Fruit fly (Drosophila melanogaster) whole organism, embryonic: ENCODE measurements around the gene CG32246.

ENCODE experiments used
- ATbp ChIP-seq: fragments of 200-800 bp; sonication (Bioruptor generic); optimal IDR thresholded peaks from 2 replicates; lab custom pipeline; 2017; ENCODE audit warnings: missing biosample characterization, mild to moderate bottlenecking, missing genetic modification characterization, missing genetic modification reagents
- Blimp-1 ChIP-seq: fragments of 200-800 bp; sonication (Bioruptor generic); optimal IDR thresholded peaks from 3 replicates; lab custom pipeline; 2018; ENCODE audit warnings: missing biosample characterization, missing genetic modification characterization, mild to moderate bottlenecking, moderate library complexity, missing genetic modification reagents
- CG10431 ChIP-seq: fragments of 200-800 bp; sonication (Bioruptor generic); optimal IDR thresholded peaks from 3 replicates; lab custom pipeline; 2018; ENCODE audit warnings: missing biosample characterization, mild to moderate bottlenecking, missing genetic modification characterization
- CG10654 ChIP-seq: fragments of 200-800 bp; sonication (Bioruptor generic); optimal IDR thresholded peaks from 2 replicates; lab custom pipeline; 2016; ENCODE audit warnings: missing biosample characterization, missing genetic modification characterization
- CG11504 ChIP-seq: fragments of 200-800 bp; sonication (Bioruptor generic); optimal IDR thresholded peaks from 3 replicates; lab custom pipeline; 2019; ENCODE audit warnings: missing biosample characterization, mild to moderate bottlenecking, missing genetic modification characterization, moderate library complexity
- CG12236 ChIP-seq: fragments of 200-800 bp; sonication (Bioruptor generic); optimal IDR thresholded peaks from 2 replicates; lab custom pipeline; 2016; ENCODE audit warnings: missing biosample characterization, missing genetic modification characterization
- CG1233 ChIP-seq: fragments of 200-800 bp; sonication (Bioruptor generic); optimal IDR thresholded peaks from 4 replicates; lab custom pipeline; 2018; ENCODE audit warnings: missing biosample characterization, mild to moderate bottlenecking, missing genetic modification characterization
- CG14441 ChIP-seq: fragments of 200-800 bp; sonication (Bioruptor generic); IDR thresholded peaks from 2 replicates; pipeline ENCODE4 v1.3.6; 2022; ENCODE audit warnings: missing biosample characterization, missing genetic modification characterization
- CG15479 ChIP-seq: fragments of 200-800 bp; sonication (Bioruptor generic); optimal IDR thresholded peaks from 3 replicates; lab custom pipeline; 2019; ENCODE audit warnings: missing biosample characterization, mild to moderate bottlenecking, missing genetic modification characterization, moderate library complexity
- CG15601 ChIP-seq: fragments of 200-800 bp; sonication (Bioruptor generic); optimal IDR thresholded peaks from 3 replicates; lab custom pipeline; 2019; ENCODE audit warnings: missing biosample characterization, mild to moderate bottlenecking, missing genetic modification characterization, moderate library complexity
- CG17359 ChIP-seq: fragments of 200-800 bp; sonication (Bioruptor generic); optimal IDR thresholded peaks from 3 replicates; lab custom pipeline; 2018; ENCODE audit warnings: missing biosample characterization, mild to moderate bottlenecking, missing genetic modification characterization, moderate library complexity
- CG17385 ChIP-seq: fragments of 200-800 bp; sonication (Bioruptor generic); optimal IDR thresholded peaks from 3 replicates; lab custom pipeline; 2018; ENCODE audit warnings: missing biosample characterization, mild to moderate bottlenecking, missing genetic modification characterization
- CG18599 ChIP-seq: fragments of 200-800 bp; sonication (Bioruptor generic); optimal IDR thresholded peaks from 3 replicates; lab custom pipeline; 2017; ENCODE audit warnings: missing biosample characterization, missing genetic modification characterization, mild to moderate bottlenecking, moderate library complexity, missing genetic modification reagents
- CG2678 ChIP-seq: fragments of 200-800 bp; sonication (Bioruptor generic); optimal IDR thresholded peaks from 3 replicates; lab custom pipeline; 2019; ENCODE audit warnings: missing biosample characterization, mild to moderate bottlenecking, missing genetic modification characterization, moderate library complexity
- CG2875 ChIP-seq: fragments of 200-800 bp; sonication (Bioruptor generic); optimal IDR thresholded peaks from 2 replicates; lab custom pipeline; 2017; ENCODE audit warnings: missing biosample characterization, mild to moderate bottlenecking, missing genetic modification characterization, missing genetic modification reagents
- CG31388 ChIP-seq: fragments of 200-800 bp; sonication (Bioruptor generic); optimal IDR thresholded peaks from 2 replicates; lab custom pipeline; 2016; ENCODE audit warnings: missing biosample characterization, missing genetic modification characterization
- CG33557 ChIP-seq: fragments of 200-800 bp; sonication (Bioruptor generic); optimal IDR thresholded peaks from 2 replicates; lab custom pipeline; 2019; ENCODE audit warnings: missing biosample characterization, mild to moderate bottlenecking, missing genetic modification characterization, moderate library complexity
- CG5245 ChIP-seq: fragments of 200-800 bp; sonication (Bioruptor generic); optimal IDR thresholded peaks from 3 replicates; lab custom pipeline; 2016; ENCODE audit warnings: missing biosample characterization, missing genetic modification characterization
- CG7271 ChIP-seq: fragments of 200-800 bp; sonication (Bioruptor generic); optimal IDR thresholded peaks from 2 replicates; lab custom pipeline; 2018; ENCODE audit warnings: missing biosample characterization, mild to moderate bottlenecking, missing genetic modification characterization, moderate library complexity
- CoRest ChIP-seq: fragments of 200-800 bp; sonication (Bioruptor generic); optimal IDR thresholded peaks from 3 replicates; lab custom pipeline; 2018; ENCODE audit warnings: missing biosample characterization, mild to moderate bottlenecking, missing genetic modification characterization, moderate library complexity
- Deaf1 ChIP-seq: fragments of 200-800 bp; optimal IDR thresholded peaks from 3 replicates; lab custom pipeline; 2019; ENCODE audit warnings: missing biosample characterization, mild to moderate bottlenecking, missing genetic modification characterization, moderate library complexity
- Dfd ChIP-seq, 2 experiments: fragments of >200 bp; optimal IDR thresholded peaks; 2 replicates each; lab custom pipeline; 2017; ENCODE audit warnings: missing biosample characterization in 2 of 2, missing genetic modification characterization in 2 of 2
- Dip2 ChIP-seq: fragments of 200-800 bp; sonication (Bioruptor generic); IDR thresholded peaks from 2 replicates; pipeline ENCODE4 v1.3.6; 2022; ENCODE audit warnings: missing biosample characterization, missing genetic modification characterization
- Doc3 ChIP-seq: fragments of 200-800 bp; sonication (Bioruptor generic); IDR thresholded peaks from 3 replicates; pipeline ENCODE4 v1.3.6; 2022; ENCODE audit warnings: missing biosample characterization, missing genetic modification characterization; ENCODE audit not compliant: partially characterized antibody
- HHEX ChIP-seq: fragments of 200-800 bp; sonication (Bioruptor generic); optimal IDR thresholded peaks from 3 replicates; lab custom pipeline; 2017; ENCODE audit warnings: missing biosample characterization, mild to moderate bottlenecking, missing genetic modification characterization, missing genetic modification reagents
- Kr ChIP-seq: fragments of 200-800 bp; sonication (Bioruptor generic); optimal IDR thresholded peaks from 2 replicates; lab custom pipeline; 2017; ENCODE audit warnings: missing biosample characterization, mild to moderate bottlenecking, missing genetic modification characterization
- MTF-1 ChIP-seq: fragments of 200-800 bp; sonication (Bioruptor generic); optimal IDR thresholded peaks from 2 replicates; lab custom pipeline; 2018; ENCODE audit warnings: missing biosample characterization, mild to moderate bottlenecking, missing genetic modification characterization, borderline replicate concordance
- Med ChIP-seq: fragments of 200-800 bp; sonication (Bioruptor generic); peaks from one replicate; lab custom pipeline; 2016; ENCODE audit warnings: missing biosample characterization, missing genetic modification characterization, mild to moderate bottlenecking, inconsistent platforms, moderate library complexity
- Mrtf ChIP-seq: fragments of 200-800 bp; sonication (Bioruptor generic); IDR thresholded peaks from 3 replicates; pipeline ENCODE4 v1.3.6; 2022; ENCODE audit warnings: missing biosample characterization, missing genetic modification characterization
- Ravus ChIP-seq: fragments of 200-800 bp; sonication (Bioruptor generic); IDR thresholded peaks from 2 replicates; pipeline ENCODE4 v1.3.6; 2022; ENCODE audit warnings: missing biosample characterization, missing genetic modification characterization
- Side ChIP-seq: fragments of 200-800 bp; sonication (Bioruptor generic); optimal IDR thresholded peaks from 2 replicates; lab custom pipeline; 2016; ENCODE audit warnings: missing biosample characterization, missing genetic modification characterization
- Sox102F ChIP-seq: fragments of 200-800 bp; sonication (Bioruptor generic); optimal IDR thresholded peaks from 2 replicates; lab custom pipeline; 2018; ENCODE audit warnings: missing biosample characterization, mild to moderate bottlenecking, missing genetic modification characterization, moderate library complexity
- Spps ChIP-seq: fragments of 200-800 bp; sonication (Bioruptor generic); optimal IDR thresholded peaks from 2 replicates; lab custom pipeline; 2018; ENCODE audit warnings: missing biosample characterization, mild to moderate bottlenecking, missing genetic modification characterization
- ab ChIP-seq: fragments of 200-800 bp; sonication (Bioruptor generic); optimal IDR thresholded peaks from 2 replicates; lab custom pipeline; 2016; ENCODE audit warnings: missing biosample characterization, missing genetic modification characterization
- aop ChIP-seq: fragments of 200-800 bp; sonication (Bioruptor generic); IDR thresholded peaks from 2 replicates; pipeline ENCODE4 v1.3.6; 2022; ENCODE audit warnings: missing biosample characterization, missing genetic modification characterization
- ara ChIP-seq: fragments of 200-800 bp; sonication (Bioruptor generic); IDR thresholded peaks from 2 replicates; pipeline ENCODE4 v1.3.6; 2022; ENCODE audit warnings: missing biosample characterization, missing genetic modification characterization
- ato ChIP-seq: fragments of 200-800 bp; sonication (Bioruptor generic); IDR thresholded peaks from 2 replicates; pipeline ENCODE4 v1.3.6; 2022; ENCODE audit warnings: missing biosample characterization, missing genetic modification characterization; ENCODE audit not compliant: partially characterized antibody
- dmrt99B ChIP-seq: fragments of 200-800 bp; sonication (Bioruptor generic); optimal IDR thresholded peaks from 2 replicates; lab custom pipeline; 2018; ENCODE audit warnings: missing biosample characterization, mild to moderate bottlenecking, missing genetic modification characterization, moderate library complexity
- exex ChIP-seq: fragments of 200-800 bp; sonication (Bioruptor generic); optimal IDR thresholded peaks from 4 replicates; lab custom pipeline; 2018; ENCODE audit warnings: missing biosample characterization, mild to moderate bottlenecking, missing genetic modification characterization, moderate library complexity
- grn ChIP-seq: fragments of 200-800 bp; sonication (Bioruptor generic); optimal IDR thresholded peaks from 3 replicates; lab custom pipeline; 2017; ENCODE audit warnings: missing biosample characterization, missing genetic modification characterization
- gt ChIP-seq: fragments of 200-800 bp; sonication (Bioruptor generic); IDR thresholded peaks from 2 replicates; pipeline ENCODE4 v1.3.6; 2022; ENCODE audit warnings: missing biosample characterization, missing genetic modification characterization
- inv ChIP-seq: fragments of 200-800 bp; sonication (Bioruptor generic); IDR thresholded peaks from 2 replicates; pipeline ENCODE4 v1.3.6; 2022; ENCODE audit warnings: missing biosample characterization, missing genetic modification characterization; ENCODE audit not compliant: partially characterized antibody
- jumu ChIP-seq: fragments of 200-800 bp; sonication (Bioruptor generic); optimal IDR thresholded peaks from 3 replicates; lab custom pipeline; 2016; ENCODE audit warnings: missing biosample characterization, missing genetic modification characterization
- ken ChIP-seq: fragments of 200-800 bp; sonication (Bioruptor generic); IDR thresholded peaks from 3 replicates; pipeline ENCODE4 v1.3.6; 2022; ENCODE audit warnings: missing biosample characterization, missing genetic modification characterization
- oc ChIP-seq: fragments of 200-800 bp; sonication (Bioruptor generic); optimal IDR thresholded peaks from 2 replicates; lab custom pipeline; 2018; ENCODE audit warnings: missing biosample characterization, mild to moderate bottlenecking, missing genetic modification characterization, moderate library complexity
- org-1 ChIP-seq: fragments of 200-800 bp; sonication (Bioruptor generic); optimal IDR thresholded peaks from 2 replicates; lab custom pipeline; 2017; ENCODE audit warnings: missing biosample characterization, missing genetic modification characterization
- p53 ChIP-seq: fragments of 200-800 bp; sonication (Bioruptor generic); optimal IDR thresholded peaks from 2 replicates; lab custom pipeline; 2016; ENCODE audit warnings: missing biosample characterization, missing genetic modification characterization
- shn ChIP-seq: fragments of 200-800 bp; sonication (Bioruptor generic); optimal IDR thresholded peaks from 3 replicates; lab custom pipeline; 2016; ENCODE audit warnings: missing biosample characterization, missing genetic modification characterization
- sqz ChIP-seq: fragments of 200-800 bp; sonication (Bioruptor generic); optimal IDR thresholded peaks from 3 replicates; lab custom pipeline; 2018; ENCODE audit warnings: missing biosample characterization, mild to moderate bottlenecking, missing genetic modification characterization
- sr ChIP-seq: fragments of 200-800 bp; sonication (Bioruptor generic); IDR thresholded peaks from 3 replicates; pipeline ENCODE4 v1.3.6; 2022; ENCODE audit warnings: missing biosample characterization, missing genetic modification characterization

The CG32246 gene

DNA sequence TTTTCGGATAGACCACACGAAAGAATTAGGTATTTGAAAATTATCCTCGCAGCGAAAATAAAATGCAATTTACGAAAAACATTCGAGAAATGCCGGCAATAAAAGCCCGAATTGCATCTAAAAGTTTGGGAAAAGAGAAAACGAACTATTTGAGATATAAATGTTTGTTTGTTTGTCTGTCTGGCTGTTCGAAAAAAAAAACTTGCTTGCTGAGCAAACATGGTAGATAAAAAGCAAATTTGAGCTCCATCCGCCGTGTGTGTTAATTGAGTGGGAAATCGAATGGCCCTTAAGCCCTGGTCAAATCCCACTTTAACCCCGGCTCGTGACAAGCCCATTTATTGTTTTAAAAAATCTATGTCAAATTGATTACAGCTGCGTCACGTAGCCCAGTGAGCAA, 6.0 kb upstream of the CG32246 start (continued):
- TF ChIP-seq Doc3 (GFP tag; lab: Robert Waterston, UW) (no peak), HHEX (GFP tag; lab: Kevin White, UChicago) (peak; percentile 26), CG17385 (GFP tag; lab: Kevin White, UChicago) (no peak), org-1 (GFP tag; lab: Kevin White, UChicago) (peak; percentile 18), Blimp-1 (GFP tag; lab: Kevin White, UChicago) (peak; percentile 49), oc (tag; lab: Kevin White, UChicago) (peak; percentile 38), CG15479 (no peak), CG17359 (tag; lab: Kevin White, UChicago) (peak; percentile 37), MTF-1 (GFP tag; lab: Kevin White, UChicago) (peak; percentile 25), shn (no peak), Spps (tag; lab: Kevin White, UChicago) (peak; percentile 5), Ravus (GFP tag; lab: Robert Waterston, UW) (no peak), CG7271 (tag; lab: Kevin White, UChicago) (no peak), Kr (no peak), CG33557 (no peak), ara (no peak), CG15601 (tag; lab: Kevin White, UChicago) (peak; percentile 42), Dip2 (no peak), Med (peak; percentile 76), inv (GFP tag; lab: Robert Waterston, UW) (no peak), aop (no peak), CoRest (tag; lab: Kevin White, UChicago) (peak; percentile 1), sqz (GFP tag; lab: Kevin White, UChicago) (peak; percentile 40), ken (GFP tag; lab: Robert Waterston, UW) (no peak), Dfd (GFP tag; optimal IDR thresholded peaks at IDR 0.05; lab: Kevin White, UChicago) (no peak), CG10654 (no peak), p53 (GFP tag; lab: Kevin White, UChicago) (no peak), dmrt99B (tag; lab: Kevin White, UChicago) (peak; percentile 10), CG5245 (GFP tag; lab: Kevin White, UChicago) (no peak), Side (GFP tag; lab: Kevin White, UChicago) (no peak), ab (GFP tag; lab: Kevin White, UChicago) (no peak), CG31388 (no peak), Sox102F (GFP tag; lab: Kevin White, UChicago) (peak; percentile 22), CG1233 (GFP tag; lab: Kevin White, UChicago) (peak; percentile 45), ato (GFP tag; lab: Robert Waterston, UW) (no peak), CG2875 (GFP tag; lab: Kevin White, UChicago) (peak; percentile 78), ATbp (GFP tag; lab: Kevin White, UChicago) (peak; percentile 90), CG2678 (tag; lab: Kevin White, UChicago) (peak; percentile 46), grn (no peak), Mrtf (GFP tag; lab: Robert Waterston, UW) (no peak), jumu (GFP tag; lab: Kevin White, UChicago) (no peak), CG14441 (GFP tag; lab: Robert Waterston, UW) (no peak), CG11504 (tag; lab: Kevin White, UChicago) (peak; percentile 11), gt (no peak), Deaf1 (no peak), CG18599 (GFP tag; lab: Kevin White, UChicago) (no peak), CG12236 (peak; percentile 39), exex (tag; lab: Kevin White, UChicago) (no peak), sr (GFP tag; lab: Robert Waterston, UW) (no peak), CG10431 (peak; percentile 24)
